Worm (Caenorhabditis elegans) whole organism, mixed stage, embryonic: Measurements from ENCODE around the gene tag-180.

Experiments used
- ceh-39 ChIP-seq: fragments of 150-350 bp; optimal IDR thresholded peaks from 2 replicates; lab custom pipeline; 2014; ENCODE audit warnings: missing biosample characterization, missing genetic modification characterization
- mab-5 ChIP-seq: fragments of 150-350 bp; optimal IDR thresholded peaks from 2 replicates; lab custom pipeline; 2014; ENCODE audit warnings: missing biosample characterization, missing genetic modification characterization
- nhr-237 ChIP-seq: fragments of 150-350 bp; optimal IDR thresholded peaks from 2 replicates; lab custom pipeline; 2014; ENCODE audit warnings: missing biosample characterization, missing genetic modification characterization
- nhr-28 ChIP-seq: fragments of 150-350 bp; optimal IDR thresholded peaks from 2 replicates; lab custom pipeline; 2014; ENCODE audit warnings: missing biosample characterization, missing genetic modification characterization
- sem-2 ChIP-seq: fragments of 200-800 bp; sonication (Bioruptor generic); optimal IDR thresholded peaks from 2 replicates; lab custom pipeline; 2018; ENCODE audit warnings: mild to moderate bottlenecking, missing genetic modification characterization, missing compliant biosample characterization
- unc-62 ChIP-seq: fragments of 150-350 bp; optimal IDR thresholded peaks from 2 replicates; lab custom pipeline; 2014; ENCODE audit warnings: missing biosample characterization, missing genetic modification reagents, missing genetic modification characterization
- ztf-11 ChIP-seq: fragments of 150-350 bp; optimal IDR thresholded peaks from 2 replicates; lab custom pipeline; 2014; ENCODE audit warnings: missing biosample characterization, missing genetic modification characterization

- TF ChIP-seq ztf-11 (tag; lab: Kevin White, UChicago) = no peak
- TF ChIP-seq sem-2 (GFP tag; lab: Kevin White, UChicago) = no peak
- TF ChIP-seq unc-62 (GFP tag; lab: Kevin White, UChicago) = no peak
- no peak for TF ChIP-seq nhr-237 (tag; lab: Kevin White, UChicago)
- TF ChIP-seq nhr-28 (tag; lab: Kevin White, UChicago) = no peak
- TF ChIP-seq ceh-39 (tag; lab: Kevin White, UChicago) = no peak
- no peak for TF ChIP-seq mab-5 (tag; lab: Kevin White, UChicago)
These were observed 14.2 kb upstream of the tag-180 start, which contains the start of gene lgc-20 for ce11 chrII:11343300-11343869.
